Worm (Caenorhabditis elegans) whole organism, late embryonic: ENCODE measurements around the gene Y11D7A.10.
"Not testable (repeated sequence)": the region's sequence is repeated elsewhere in the genome, so short reads cannot be mapped to it uniquely, and the experiment has no call there.

Experiments
- C08G9.2 ChIP-seq: sonication (generic microtip); optimal IDR thresholded peaks from 2 replicates; lab custom pipeline; 2016; ENCODE audit warnings: mild to moderate bottlenecking, missing genetic modification characterization, moderate library complexity, missing compliant biosample characterization
- K09A11.1 ChIP-seq: sonication (generic microtip); optimal IDR thresholded peaks from 2 replicates; lab custom pipeline; 2017; ENCODE audit warnings: antibody characterized with exemption, mild to moderate bottlenecking, missing genetic modification characterization, missing compliant biosample characterization; ENCODE audit not compliant: insufficient read depth
- T23F11.4 ChIP-seq: fragments of 200-800 bp; sonication (Bioruptor generic); optimal IDR thresholded peaks from 2 replicates; lab custom pipeline; 2018; ENCODE audit warnings: mild to moderate bottlenecking, missing genetic modification characterization, missing compliant biosample characterization
- Y22D7AL.16 ChIP-seq: sonication (generic microtip); optimal IDR thresholded peaks from 2 replicates; lab custom pipeline; 2016; ENCODE audit warnings: missing genetic modification characterization, missing compliant biosample characterization
- ama-1 ChIP-seq: fragments of 150-350 bp; optimal IDR thresholded peaks from 2 replicates; lab custom pipeline; 2014
- ceh-14 ChIP-seq: sonication (generic microtip); optimal IDR thresholded peaks from 2 replicates; lab custom pipeline; 2016; ENCODE audit warnings: missing genotype, missing genetic modification characterization, missing compliant biosample characterization
- ceh-18 ChIP-seq: sonication (generic microtip); optimal IDR thresholded peaks from 2 replicates; lab custom pipeline; 2016; ENCODE audit warnings: missing genetic modification characterization, missing compliant biosample characterization
- ceh-19 ChIP-seq: fragments of 200-800 bp; sonication (Bioruptor generic); optimal IDR thresholded peaks from 2 replicates; lab custom pipeline; 2018; ENCODE audit warnings: mild to moderate bottlenecking, missing genetic modification characterization, missing compliant biosample characterization
- ceh-22 ChIP-seq: sonication (generic microtip); optimal IDR thresholded peaks from 2 replicates; lab custom pipeline; 2017; ENCODE audit warnings: missing biosample characterization, missing genetic modification characterization
- ceh-31 ChIP-seq: sonication (generic microtip); optimal IDR thresholded peaks from 2 replicates; lab custom pipeline; 2016; ENCODE audit warnings: missing genetic modification characterization, missing compliant biosample characterization
- ceh-34 ChIP-seq: sonication (generic microtip); optimal IDR thresholded peaks from 2 replicates; lab custom pipeline; 2016; ENCODE audit warnings: mild to moderate bottlenecking, missing genetic modification characterization, missing compliant biosample characterization
- ceh-45 ChIP-seq: fragments of 200-800 bp; sonication (Bioruptor generic); IDR thresholded peaks from 2 replicates; pipeline ENCODE4 v1.3.6; 2022; ENCODE audit warnings: missing genetic modification reagents, missing genetic modification characterization, missing compliant biosample characterization
- ceh-48 ChIP-seq: sonication (generic microtip); optimal IDR thresholded peaks from 2 replicates; lab custom pipeline; 2016; ENCODE audit warnings: missing genetic modification characterization, inconsistent platforms, missing compliant biosample characterization
- dve-1 ChIP-seq: sonication (generic microtip); optimal IDR thresholded peaks from 2 replicates; lab custom pipeline; 2017; ENCODE audit warnings: antibody characterized with exemption, mild to moderate bottlenecking, missing genetic modification characterization, missing compliant biosample characterization
- elt-2 ChIP-seq: sonication (generic microtip); optimal IDR thresholded peaks from 2 replicates; lab custom pipeline; 2016; ENCODE audit warnings: missing genetic modification reagents, missing genetic modification characterization, missing compliant biosample characterization
- elt-4 ChIP-seq: sonication (generic microtip); optimal IDR thresholded peaks from 2 replicates; lab custom pipeline; 2016; ENCODE audit warnings: missing genetic modification characterization, missing compliant biosample characterization
- ets-4 ChIP-seq: sonication (generic microtip); optimal IDR thresholded peaks from 2 replicates; lab custom pipeline; 2016; ENCODE audit warnings: missing genetic modification characterization, missing compliant biosample characterization
- eyg-1 ChIP-seq: sonication (generic microtip); optimal IDR thresholded peaks from 2 replicates; lab custom pipeline; 2016; ENCODE audit warnings: missing genotype, missing genetic modification characterization, missing compliant biosample characterization
- fax-1 ChIP-seq: sonication (generic microtip); optimal IDR thresholded peaks from 2 replicates; lab custom pipeline; 2016; ENCODE audit warnings: missing genotype, missing genetic modification characterization, missing compliant biosample characterization
- fkh-6 ChIP-seq: sonication (generic microtip); optimal IDR thresholded peaks from 2 replicates; lab custom pipeline; 2016; ENCODE audit warnings: missing genetic modification characterization, missing compliant biosample characterization
- hlh-15 ChIP-seq: sonication (generic microtip); optimal IDR thresholded peaks from 2 replicates; lab custom pipeline; 2016; ENCODE audit warnings: missing genetic modification characterization, missing compliant biosample characterization
- hlh-6 ChIP-seq: sonication (generic microtip); optimal IDR thresholded peaks from 2 replicates; lab custom pipeline; 2016; ENCODE audit warnings: missing genotype, missing genetic modification characterization, missing compliant biosample characterization
- hlh-8 ChIP-seq: sonication (generic microtip); optimal IDR thresholded peaks from 2 replicates; lab custom pipeline; 2016; ENCODE audit warnings: missing genotype, missing genetic modification characterization, missing compliant biosample characterization
- lim-6 ChIP-seq: sonication (generic microtip); optimal IDR thresholded peaks from 2 replicates; lab custom pipeline; 2016; ENCODE audit warnings: missing genetic modification characterization, missing compliant biosample characterization
- madf-2 ChIP-seq: sonication (generic microtip); optimal IDR thresholded peaks from 2 replicates; lab custom pipeline; 2017; ENCODE audit warnings: missing genetic modification characterization, missing compliant biosample characterization
- mec-3 ChIP-seq: sonication (generic microtip); optimal IDR thresholded peaks from 2 replicates; lab custom pipeline; 2016; ENCODE audit warnings: borderline replicate concordance, missing genetic modification characterization, missing compliant biosample characterization
- nfya-1 ChIP-seq: sonication (generic microtip); optimal IDR thresholded peaks from 2 replicates; lab custom pipeline; 2017; ENCODE audit warnings: missing genetic modification characterization, mild to moderate bottlenecking, missing compliant biosample characterization, antibody characterized with exemption, moderate library complexity
- npax-4 ChIP-seq: sonication (generic microtip); optimal IDR thresholded peaks from 2 replicates; lab custom pipeline; 2016; ENCODE audit warnings: missing genetic modification characterization, missing compliant biosample characterization
- odd-2 ChIP-seq: sonication (generic microtip); optimal IDR thresholded peaks from 2 replicates; lab custom pipeline; 2017; ENCODE audit warnings: antibody characterized with exemption, mild to moderate bottlenecking, missing genetic modification characterization, missing compliant biosample characterization
- pat-9 ChIP-seq: fragments of 200-800 bp; sonication (Bioruptor generic); optimal IDR thresholded peaks from 2 replicates; lab custom pipeline; 2018; ENCODE audit warnings: mild to moderate bottlenecking, missing genetic modification characterization, moderate library complexity, missing compliant biosample characterization
- pqm-1 ChIP-seq: sonication (generic microtip); optimal IDR thresholded peaks from 2 replicates; lab custom pipeline; 2016; ENCODE audit warnings: missing genetic modification characterization, missing compliant biosample characterization
- rnt-1 ChIP-seq: sonication (generic microtip); optimal IDR thresholded peaks from 2 replicates; lab custom pipeline; 2016; ENCODE audit warnings: missing genetic modification characterization, missing compliant biosample characterization
- sdc-2 ChIP-seq: sonication (generic microtip); optimal IDR thresholded peaks from 2 replicates; lab custom pipeline; 2016; ENCODE audit warnings: missing genotype, missing genetic modification characterization, missing compliant biosample characterization
- tbx-7 ChIP-seq: sonication (generic microtip); optimal IDR thresholded peaks from 2 replicates; lab custom pipeline; 2016; ENCODE audit warnings: missing genotype, missing genetic modification characterization, missing compliant biosample characterization
- ttx-3 ChIP-seq: sonication (generic microtip); optimal IDR thresholded peaks from 2 replicates; lab custom pipeline; 2016; ENCODE audit warnings: missing genetic modification reagents, missing genetic modification characterization, missing compliant biosample characterization
- unc-86 ChIP-seq: sonication (generic microtip); optimal IDR thresholded peaks from 2 replicates; lab custom pipeline; 2016; ENCODE audit warnings: missing genetic modification characterization, missing compliant biosample characterization
- zip-5 ChIP-seq: sonication (generic microtip); optimal IDR thresholded peaks from 2 replicates; lab custom pipeline; 2016; ENCODE audit warnings: missing genetic modification characterization, missing compliant biosample characterization

Y11D7A.10 gene

ce11 chrIV:9251079-9251478 is 8.5 kb downstream of the Y11D7A.10 start, which contains the start of gene Y11D7A.8:
Y11D7A.8 (plus strand) TSS chrIV:9251379.
- TF ChIP-seq elt-4 (tag; lab: Kevin White, UChicago) (no peak), pqm-1 (tag; lab: Kevin White, UChicago) (no peak), ceh-31 (tag; lab: Kevin White, UChicago) (no peak), ama-1 (lab: Kevin White, UChicago) (no peak), sdc-2 (tag; lab: Kevin White, UChicago) (no peak), lim-6 (tag; lab: Kevin White, UChicago) (no peak), madf-2 (tag; lab: Kevin White, UChicago) (no peak), dve-1 (no peak), ceh-48 (no peak), unc-86 (no peak), nfya-1 (tag; lab: Kevin White, UChicago) (no peak), fax-1 (tag; lab: Kevin White, UChicago) (no peak), K09A11.1 (tag; lab: Kevin White, UChicago) (no peak), ceh-34 (no peak), ceh-18 (no peak), ceh-19 (GFP tag; lab: Kevin White, UChicago) (no peak), hlh-15 (tag; lab: Kevin White, UChicago) (no peak), C08G9.2 (tag; lab: Kevin White, UChicago) (no peak), T23F11.4 (GFP tag; lab: Kevin White, UChicago) (no peak)
- TF ChIP-seq, all 69 proteins: peak for 0

ce11 chrIV:9249219-9249618 is 10.3 kb downstream of the Y11D7A.10 start, which contains the start of gene Y11D7A.7:
Y11D7A.7 (plus strand) TSS chrIV:9249519.
- not testable (repeated sequence) for TF ChIP-seq rnt-1, npax-4, tbx-7 (tag; lab: Kevin White, UChicago)

- no peak for TF ChIP-seq K09A11.1 (tag; lab: Kevin White, UChicago)
Measured at ce11 chrIV:9245423-9245822, 14.1 kb downstream of the Y11D7A.10 start, which contains the start of gene Y11D7A.5. Y11D7A.5 (minus strand) TSS chrIV:9245523.

ce11 chrIV:9243670-9244069 is 15.9 kb downstream of the Y11D7A.10 start, which contains the start of gene rab-28:
rab-28 (minus strand) TSS chrIV:9244012.
- no peak for TF ChIP-seq npax-4 (tag; lab: Kevin White, UChicago)
- no peak for TF ChIP-seq zip-5 (tag; lab: Kevin White, UChicago)
- TF ChIP-seq elt-4 (tag; lab: Kevin White, UChicago), result no peak
- TF ChIP-seq ets-4 (tag; lab: Kevin White, UChicago), result no peak
- no peak for TF ChIP-seq pat-9
- TF ChIP-seq eyg-1, result no peak
- TF ChIP-seq ceh-34, result no peak
- TF ChIP-seq fax-1 (tag; lab: Kevin White, UChicago), result no peak
- no peak for TF ChIP-seq ceh-31 (tag; lab: Kevin White, UChicago)
- TF ChIP-seq ceh-45 (GFP tag; lab: Robert Waterston, UW), result no peak
- no peak for TF ChIP-seq odd-2 (tag; lab: Kevin White, UChicago)
- no peak for TF ChIP-seq hlh-8 (tag; lab: Kevin White, UChicago)
- TF ChIP-seq ceh-14 (tag; lab: Kevin White, UChicago), result no peak
- TF ChIP-seq Y22D7AL.16 (tag; lab: Kevin White, UChicago), result no peak
- TF ChIP-seq hlh-6 (tag; lab: Kevin White, UChicago), result no peak
- no peak for TF ChIP-seq elt-2 (tag; lab: Kevin White, UChicago)
- no peak for TF ChIP-seq ama-1 (lab: Kevin White, UChicago)
- TF ChIP-seq fkh-6 (tag; lab: Kevin White, UChicago), result no peak
- TF ChIP-seq lim-6 (tag; lab: Kevin White, UChicago), result no peak

- no peak for TF ChIP-seq unc-86
- TF ChIP-seq mec-3, result no peak
- no peak for TF ChIP-seq ttx-3 (tag; lab: Kevin White, UChicago)
- no peak for TF ChIP-seq ceh-22 (tag; lab: Kevin White, UChicago)
- TF ChIP-seq elt-2 (tag; lab: Kevin White, UChicago), result peak; percentile 49
Measured at ce11 chrIV:9239151-9239550, 20.4 kb downstream of the Y11D7A.10 start.
